Fruit fly (Drosophila melanogaster) whole organism: Measurements from ENCODE around the gene CG31156.

Experiments
- CG8478 ChIP-seq: fragments of >200 bp; optimal IDR thresholded peaks from 2 replicates; lab custom pipeline; 2018; ENCODE audit warnings: inconsistent platforms
- pan ChIP-seq: fragments of >200 bp; optimal IDR thresholded peaks from 2 replicates; lab custom pipeline; 2017
- psq ChIP-seq: fragments of >200 bp; optimal IDR thresholded peaks from 2 replicates; lab custom pipeline; 2017

DNA sequence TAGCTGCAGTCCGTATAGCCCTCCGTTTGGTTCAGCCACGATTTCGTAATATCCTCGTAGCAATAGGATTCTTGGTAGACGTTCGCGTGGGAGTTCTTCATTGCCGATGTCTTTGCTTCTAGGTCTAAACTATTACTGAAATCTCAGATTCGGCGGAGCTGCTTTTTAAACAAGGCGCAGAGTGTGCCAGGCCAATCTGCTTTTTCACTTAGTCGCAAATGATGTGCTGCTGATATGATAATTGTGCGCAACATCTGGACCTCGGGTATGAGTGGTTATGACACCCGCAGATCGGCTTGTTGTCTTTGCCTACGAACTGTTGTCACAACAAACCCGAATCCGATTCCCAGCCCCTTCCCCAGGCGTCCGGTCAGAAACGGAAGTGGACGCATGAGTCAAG lies 26.9 kb downstream of the CG31156 start, which contains the start of gene btn:
- no peak for TF ChIP-seq psq (lab: Kevin White, UChicago)
- no peak for TF ChIP-seq CG8478 (lab: Kevin White, UChicago)
- no peak for TF ChIP-seq pan
